Fruit fly (Drosophila melanogaster): Measurements from ENCODE around the gene CG31949.

Gene CG31949

dm6 chr2L:2299803-2300202, at the start of gene CG31949:
TSS of gene CG31949 (plus strand) at chr2L:2300103.
- TF ChIP-seq dmrt93B (GFP tag; optimal IDR thresholded peaks at IDR 0.05) (no peak), Dif (GFP tag; optimal IDR thresholded peaks at IDR 0.05; ENCODE audit: partially characterized antibody) (no peak), tai (GFP tag; optimal IDR thresholded peaks at IDR 0.05) (no peak), Mio (GFP tag; optimal IDR thresholded peaks at IDR 0.05) (no peak), usp (GFP tag; optimal IDR thresholded peaks at IDR 0.05) (no peak), psq (GFP tag; optimal IDR thresholded peaks at IDR 0.05) (no peak), CG9705 (GFP tag; optimal IDR thresholded peaks at IDR 0.05) (no peak), br (GFP tag; optimal IDR thresholded peaks at IDR 0.05) (no peak), woc (GFP tag; optimal IDR thresholded peaks at IDR 0.05) (no peak), Abd-B (GFP tag; optimal IDR thresholded peaks at IDR 0.05) (no peak), ey (GFP tag; optimal IDR thresholded peaks at IDR 0.05) (no peak), Vsx2 (GFP tag; optimal IDR thresholded peaks at IDR 0.05; ENCODE audit: partially characterized antibody) (no peak), CrebA (GFP tag; optimal IDR thresholded peaks at IDR 0.05; ENCODE audit: borderline replicate concordance) (no peak), N (GFP tag; optimal IDR thresholded peaks at IDR 0.05) (no peak), Sp1 (GFP tag; optimal IDR thresholded peaks at IDR 0.05) (no peak), fru (GFP tag; optimal IDR thresholded peaks at IDR 0.05) (no peak), sv (GFP tag; optimal IDR thresholded peaks at IDR 0.05) (no peak), Hr83 (GFP tag; optimal IDR thresholded peaks at IDR 0.05; ENCODE audit: poor library complexity, severe bottlenecking) (no peak)

dm6 chr2L:2251175-2251574, 48.7 kb upstream of the CG31949 start, which contains the start of gene Ser12:
TSS of gene Ser12 (minus strand) at chr2L:2251275.
- no peak for TF ChIP-seq tai (GFP tag; optimal IDR thresholded peaks at IDR 0.05)
- no peak for TF ChIP-seq sage (GFP tag; optimal IDR thresholded peaks at IDR 0.05)
- no peak for TF ChIP-seq br (GFP tag; optimal IDR thresholded peaks at IDR 0.05)
- no peak for TF ChIP-seq Abd-B (GFP tag; optimal IDR thresholded peaks at IDR 0.05)
- TF ChIP-seq woc (GFP tag; optimal IDR thresholded peaks at IDR 0.05): no peak
- no peak for TF ChIP-seq jim (GFP tag; optimal IDR thresholded peaks at IDR 0.05)
- TF ChIP-seq Sp1 (GFP tag; optimal IDR thresholded peaks at IDR 0.05): no peak
- TF ChIP-seq lola (GFP tag; optimal IDR thresholded peaks at IDR 0.05): no peak
- no peak for TF ChIP-seq N (GFP tag; optimal IDR thresholded peaks at IDR 0.05)
- TF ChIP-seq Jra (GFP tag; optimal IDR thresholded peaks at IDR 0.05): no peak
- TF ChIP-seq HLH106 (tag; optimal IDR thresholded peaks at IDR 0.05): no peak
- TF ChIP-seq Myc (optimal IDR thresholded peaks at IDR 0.05): no peak
- TF ChIP-seq pan (optimal IDR thresholded peaks at IDR 0.05): no peak
- no peak for TF ChIP-seq Mio (GFP tag; optimal IDR thresholded peaks at IDR 0.05)
- no peak for TF ChIP-seq Hnf4 (GFP tag; optimal IDR thresholded peaks at IDR 0.05)
- no peak for TF ChIP-seq foxo (GFP tag; optimal IDR thresholded peaks at IDR 0.05)
- TF ChIP-seq brk (GFP tag; optimal IDR thresholded peaks at IDR 0.05): no peak
- no peak for TF ChIP-seq Hr83 (GFP tag; optimal IDR thresholded peaks at IDR 0.05; ENCODE audit: poor library complexity, severe bottlenecking)
- TF ChIP-seq fru (GFP tag; optimal IDR thresholded peaks at IDR 0.05): no peak
- TF ChIP-seq dsf (GFP tag; optimal IDR thresholded peaks at IDR 0.05; ENCODE audit: borderline replicate concordance): no peak

dm6 chr2L:2252241-2252640, 47.7 kb upstream of the CG31949 start, which contains the start of gene CG17239:
TSS of gene CG17239 (minus strand) at chr2L:2252341.
- no peak for TF ChIP-seq lola (GFP tag; optimal IDR thresholded peaks at IDR 0.05)
- no peak for TF ChIP-seq Myc (optimal IDR thresholded peaks at IDR 0.05)
- no peak for TF ChIP-seq usp (GFP tag; optimal IDR thresholded peaks at IDR 0.05)
- no peak for TF ChIP-seq ey (GFP tag; optimal IDR thresholded peaks at IDR 0.05)
- no peak for TF ChIP-seq N (GFP tag; optimal IDR thresholded peaks at IDR 0.05)
- no peak for TF ChIP-seq dsf (GFP tag; optimal IDR thresholded peaks at IDR 0.05; ENCODE audit: borderline replicate concordance)
- TF ChIP-seq sv (GFP tag; optimal IDR thresholded peaks at IDR 0.05): no peak
- TF ChIP-seq Dif (GFP tag; optimal IDR thresholded peaks at IDR 0.05; ENCODE audit: partially characterized antibody): no peak
- TF ChIP-seq brk (GFP tag; optimal IDR thresholded peaks at IDR 0.05): no peak
- no peak for TF ChIP-seq Hnf4 (GFP tag; optimal IDR thresholded peaks at IDR 0.05)
- no peak for TF ChIP-seq Mio (GFP tag; optimal IDR thresholded peaks at IDR 0.05)
- TF ChIP-seq Hr78 (GFP tag; optimal IDR thresholded peaks at IDR 0.05): no peak
- TF ChIP-seq tai (GFP tag; optimal IDR thresholded peaks at IDR 0.05): no peak
- no peak for TF ChIP-seq br (GFP tag; optimal IDR thresholded peaks at IDR 0.05)
- no peak for TF ChIP-seq OdsH (GFP tag; optimal IDR thresholded peaks at IDR 0.05)
- TF ChIP-seq Rel (GFP tag; optimal IDR thresholded peaks at IDR 0.05): no peak
- TF ChIP-seq Rel (tag; optimal IDR thresholded peaks at IDR 0.05): no peak
- TF ChIP-seq fru (GFP tag; optimal IDR thresholded peaks at IDR 0.05): no peak
- TF ChIP-seq dl (GFP tag; optimal IDR thresholded peaks at IDR 0.05; ENCODE audit: insufficient read depth in 1 of 2, partially characterized antibody in 2 of 2): no peak
- no peak for TF ChIP-seq dmrt93B (GFP tag; optimal IDR thresholded peaks at IDR 0.05)
- no peak for TF ChIP-seq sage (GFP tag; optimal IDR thresholded peaks at IDR 0.05)
